Worm (Caenorhabditis elegans): ENCODE measurements around the gene fipr-9.

DNA sequence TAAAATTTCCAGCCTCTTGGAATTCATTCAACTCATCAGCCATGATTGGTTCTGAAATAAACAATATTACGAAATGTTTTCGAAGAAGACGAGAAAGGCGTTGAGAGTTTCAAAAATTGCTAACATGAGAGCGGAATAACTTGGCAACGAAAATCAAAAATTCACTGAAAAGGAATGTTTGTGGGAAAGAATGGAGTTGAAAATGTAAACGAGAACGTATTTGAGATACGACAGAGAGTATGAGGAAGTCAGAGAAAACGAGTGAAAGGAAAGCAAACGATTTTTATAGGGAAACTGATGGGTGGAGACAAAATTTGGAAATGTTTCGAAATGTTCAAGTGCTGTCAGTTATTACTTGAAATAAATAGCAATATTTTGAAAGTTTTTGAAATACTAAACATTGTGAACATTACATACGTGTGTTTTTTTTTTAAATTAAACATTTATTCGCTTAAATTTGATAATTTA lies 33.6 kb downstream of the fipr-9 start, which contains the start of gene rop-1:
- no peak for TF ChIP-seq lir-3 (tag; optimal IDR thresholded peaks at IDR 0.05; ENCODE audit: poor library complexity)
- TF ChIP-seq nhr-237 (tag; optimal IDR thresholded peaks at IDR 0.05): no peak
- TF ChIP-seq nhr-28 (tag; optimal IDR thresholded peaks at IDR 0.05): no peak
- no peak for TF ChIP-seq zag-1 (tag; optimal IDR thresholded peaks at IDR 0.05)
- TF ChIP-seq lin-13 (GFP tag; optimal IDR thresholded peaks at IDR 0.05): no peak
- no peak for TF ChIP-seq isw-1 (GFP tag; IDR thresholded peaks at IDR 0.05)
- no peak for TF ChIP-seq pax-3 (tag; optimal IDR thresholded peaks at IDR 0.05)
- no peak for TF ChIP-seq egl-27 (tag; optimal IDR thresholded peaks at IDR 0.05)

Measured in whole organism, L1 larva.